Fruit fly (Drosophila melanogaster): ENCODE results near the gene Ugt302K1.

Ugt302K1 gene

dm6 chr3R:11200042-11200884 lies 46.6 kb upstream of the Ugt302K1 start (continued):
- no peak for TF ChIP-seq CG6272 (GFP tag; IDR thresholded peaks at IDR 0.05)
- no peak for TF ChIP-seq lmd (GFP tag; IDR thresholded peaks at IDR 0.05)
- no peak for TF ChIP-seq CG6765 (GFP tag; optimal IDR thresholded peaks at IDR 0.05)
- no peak for TF ChIP-seq mam (GFP tag; optimal IDR thresholded peaks at IDR 0.05)
- no peak for TF ChIP-seq exex (tag; optimal IDR thresholded peaks at IDR 0.05)
- TF ChIP-seq Oli (tag; optimal IDR thresholded peaks at IDR 0.05), result no peak
- no peak for TF ChIP-seq psq (GFP tag; optimal IDR thresholded peaks at IDR 0.05)
- no peak for TF ChIP-seq sr (GFP tag; IDR thresholded peaks at IDR 0.05)
- no peak for TF ChIP-seq unpg (GFP tag; optimal IDR thresholded peaks at IDR 0.05)
- TF ChIP-seq Camta (GFP tag; optimal IDR thresholded peaks at IDR 0.05), result no peak
- peak; percentile 43 for TF ChIP-seq cg (GFP tag; optimal IDR thresholded peaks at IDR 0.05)
- TF ChIP-seq CG1832 (GFP tag; optimal IDR thresholded peaks at IDR 0.05), result no peak
- TF ChIP-seq CG1024 (GFP tag; IDR thresholded peaks at IDR 0.05), result no peak
- no peak for TF ChIP-seq Mad (GFP tag; optimal IDR thresholded peaks at IDR 0.05)
- TF ChIP-seq Gug (GFP tag; IDR thresholded peaks at IDR 0.05), result no peak
- no peak for TF ChIP-seq Oaz (GFP tag; IDR thresholded peaks at IDR 0.05)
- TF ChIP-seq CG2202 (tag; optimal IDR thresholded peaks at IDR 0.05), result no peak
- no peak for TF ChIP-seq scrt (GFP tag; optimal IDR thresholded peaks at IDR 0.05)
- TF ChIP-seq cato (GFP tag; optimal IDR thresholded peaks at IDR 0.05; ENCODE audit: borderline replicate concordance), result no peak
- TF ChIP-seq CG10431 (GFP tag; optimal IDR thresholded peaks at IDR 0.05), result no peak
- TF ChIP-seq Sin3A (optimal IDR thresholded peaks at IDR 0.05), result no peak
- no peak for TF ChIP-seq CG12744 (GFP tag; optimal IDR thresholded peaks at IDR 0.05)
- TF ChIP-seq ato (GFP tag; IDR thresholded peaks at IDR 0.05; ENCODE audit: partially characterized antibody), result no peak
- no peak for TF ChIP-seq onecut (GFP tag; IDR thresholded peaks at IDR 0.05)
- TF ChIP-seq Stat92E (GFP tag; optimal IDR thresholded peaks at IDR 0.05), result no peak
- TF ChIP-seq mld (GFP tag; IDR thresholded peaks at IDR 0.05; ENCODE audit: partially characterized antibody), result no peak
- no peak for TF ChIP-seq CG1602 (GFP tag; optimal IDR thresholded peaks at IDR 0.05)
- TF ChIP-seq sens-2 (GFP tag; IDR thresholded peaks at IDR 0.05), result no peak
- TF ChIP-seq Hr78 (GFP tag; optimal IDR thresholded peaks at IDR 0.05), result no peak
- TF ChIP-seq unc-4 (GFP tag; IDR thresholded peaks at IDR 0.05; ENCODE audit: partially characterized antibody), result 0 out of 2 replicates have a peak, but pooled peaks have one; percentile 15
- no peak for TF ChIP-seq NFAT (GFP tag; IDR thresholded peaks at IDR 0.05)
- no peak for TF ChIP-seq CG9876 (GFP tag; optimal IDR thresholded peaks at IDR 0.05)
- no peak for TF ChIP-seq CG15514 (GFP tag; optimal IDR thresholded peaks at IDR 0.05)
- no peak for TF ChIP-seq CG18764 (GFP tag; optimal IDR thresholded peaks at IDR 0.05)
- no peak for TF ChIP-seq CG3163 (GFP tag; optimal IDR thresholded peaks at IDR 0.05)
- no peak for TF ChIP-seq vnd (GFP tag; IDR thresholded peaks at IDR 0.05; ENCODE audit: partially characterized antibody)
- no peak for TF ChIP-seq fru (optimal IDR thresholded peaks at IDR 0.05)
- TF ChIP-seq CG4282 (GFP tag; optimal IDR thresholded peaks at IDR 0.05), result no peak
- TF ChIP-seq CG11247 (GFP tag; IDR thresholded peaks at IDR 0.05), result 0 out of 2 replicates have a peak, but pooled peaks have one; percentile 23
- peak; percentile 48 for TF ChIP-seq HmgZ (tag; optimal IDR thresholded peaks at IDR 0.05)
- no peak for TF ChIP-seq cad (GFP tag; optimal IDR thresholded peaks at IDR 0.05)
- no peak for TF ChIP-seq grn (GFP tag; optimal IDR thresholded peaks at IDR 0.05)
- no peak for TF ChIP-seq CG12659 (GFP tag; optimal IDR thresholded peaks at IDR 0.05)
- TF ChIP-seq p53 (GFP tag; optimal IDR thresholded peaks at IDR 0.05), result no peak
- no peak for TF ChIP-seq CG7839 (tag; optimal IDR thresholded peaks at IDR 0.05)
- TF ChIP-seq sug (tag; optimal IDR thresholded peaks at IDR 0.05), result peak; percentile 85
- TF ChIP-seq CG14050 (GFP tag; IDR thresholded peaks at IDR 0.05), result no peak
- TF ChIP-seq CG10147 (GFP tag; optimal IDR thresholded peaks at IDR 0.05), result no peak
- TF ChIP-seq CG12299 (tag; optimal IDR thresholded peaks at IDR 0.05), result no peak
- TF ChIP-seq CG11456 (GFP tag; IDR thresholded peaks at IDR 0.05), result 0 out of 3 replicates have a peak, but pooled peaks have one; percentile 36
